Worm (Caenorhabditis elegans): ENCODE results near the gene srg-28.

DNA sequence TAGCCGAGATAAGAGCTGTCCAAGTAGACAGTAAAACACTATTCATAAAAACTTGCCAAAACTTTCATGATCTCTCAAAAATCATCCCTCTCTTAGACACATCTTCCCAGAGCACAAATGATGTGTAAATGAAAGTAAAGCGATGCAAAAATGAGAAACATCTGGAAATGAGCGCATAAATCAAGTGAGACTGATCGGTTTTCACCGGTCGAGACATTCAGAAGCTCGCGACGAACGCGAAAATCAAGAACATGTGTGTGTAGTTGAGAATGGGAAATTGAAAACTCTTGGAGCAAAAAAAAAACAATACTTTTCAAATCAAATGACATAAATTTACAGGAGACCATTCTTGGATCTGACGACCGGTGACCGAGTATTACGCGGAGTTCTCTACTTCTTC is 30.3 kb upstream of the srg-28 start:
- no peak for TF ChIP-seq zag-1 (tag; optimal IDR thresholded peaks at IDR 0.05)
- no peak for TF ChIP-seq pqm-1 (tag; optimal IDR thresholded peaks at IDR 0.05)
- no peak for TF ChIP-seq nhr-6 (tag; optimal IDR thresholded peaks at IDR 0.05)
- no peak for TF ChIP-seq snpc-4 (tag; optimal IDR thresholded peaks at IDR 0.05)
- no peak for TF ChIP-seq spr-1 (tag; optimal IDR thresholded peaks at IDR 0.05)
- no peak for TF ChIP-seq nhr-237 (tag; optimal IDR thresholded peaks at IDR 0.05)
- TF ChIP-seq dmd-8 (GFP tag; IDR thresholded peaks at IDR 0.05), result no peak
- no peak for TF ChIP-seq lin-15B (tag; optimal IDR thresholded peaks at IDR 0.05)
- TF ChIP-seq ZK546.5 (tag; optimal IDR thresholded peaks at IDR 0.05), result no peak
- no peak for TF ChIP-seq lin-29 (GFP tag; IDR thresholded peaks at IDR 0.05)
- no peak for TF ChIP-seq lir-3 (tag; optimal IDR thresholded peaks at IDR 0.05)
- no peak for TF ChIP-seq mep-1 (tag; optimal IDR thresholded peaks at IDR 0.05)

Data from whole organism, L4 larva.